Fruit fly (Drosophila melanogaster): ENCODE results near the gene CG33170.

CG33170 gene

dm6 chr3L:22847679-22848118, 16.7 kb upstream of the CG33170 start (continued):
- peak; percentile 94 for TF ChIP-seq ato (GFP tag; IDR thresholded peaks at IDR 0.05; ENCODE audit: partially characterized antibody)
- no peak for TF ChIP-seq grn (GFP tag; optimal IDR thresholded peaks at IDR 0.05)
- TF ChIP-seq tna (GFP tag; IDR thresholded peaks at IDR 0.05; ENCODE audit: partially characterized antibody) = peak; percentile 94
- TF ChIP-seq da (GFP tag; optimal IDR thresholded peaks at IDR 0.05) = no peak
- no peak for TF ChIP-seq chif (GFP tag; optimal IDR thresholded peaks at IDR 0.05)
- TF ChIP-seq nerfin-2 (GFP tag; IDR thresholded peaks at IDR 0.05; ENCODE audit: partially characterized antibody) = peak; percentile 94
- peak; percentile 22 for TF ChIP-seq exex (tag; optimal IDR thresholded peaks at IDR 0.05)
- no peak for TF ChIP-seq ab (GFP tag; optimal IDR thresholded peaks at IDR 0.05)
- TF ChIP-seq gce (GFP tag; IDR thresholded peaks at IDR 0.05) = peak; percentile 7; the same call in 1 of the 3 replicates
- TF ChIP-seq Hmx (GFP tag; optimal IDR thresholded peaks at IDR 0.05) = no peak
- TF ChIP-seq HHEX (GFP tag; optimal IDR thresholded peaks at IDR 0.05) = peak; percentile 31
- TF ChIP-seq Dll (GFP tag; IDR thresholded peaks at IDR 0.05; ENCODE audit: partially characterized antibody) = peak; percentile 69
- TF ChIP-seq chinmo (GFP tag; IDR thresholded peaks at IDR 0.05; ENCODE audit: partially characterized antibody) = peak; percentile 84; the same call in 2 of the 4 replicates
- peak; percentile 70; the same call in 2 of the 3 replicates for TF ChIP-seq CG34224 (GFP tag; IDR thresholded peaks at IDR 0.05; ENCODE audit: partially characterized antibody)
- peak; percentile 52; the same call in 2 of the 3 replicates for TF ChIP-seq Doc3 (GFP tag; IDR thresholded peaks at IDR 0.05; ENCODE audit: partially characterized antibody)
- no peak for TF ChIP-seq CG2129 (GFP tag; IDR thresholded peaks at IDR 0.05; ENCODE audit: partially characterized antibody)
- TF ChIP-seq CG2199 (GFP tag; IDR thresholded peaks at IDR 0.05) = peak; percentile 22; the same call in 1 of the 3 replicates
- TF ChIP-seq CG17328 (GFP tag; IDR thresholded peaks at IDR 0.05) = 0 out of 2 replicates have a peak, but pooled peaks have one; percentile 15
- no peak for TF ChIP-seq D (optimal IDR thresholded peaks at IDR 0.05)
- TF ChIP-seq D (GFP tag; optimal IDR thresholded peaks at IDR 0.05) = no peak
- TF ChIP-seq ftz-f1 (GFP tag; optimal IDR thresholded peaks at IDR 0.05) = peak; percentile 50
- TF ChIP-seq Gug (GFP tag; IDR thresholded peaks at IDR 0.05) = 0 out of 4 replicates have a peak, but pooled peaks have one; percentile 35
- peak; percentile 17 for TF ChIP-seq CG2712 (tag; optimal IDR thresholded peaks at IDR 0.05)
- TF ChIP-seq salm (tag; optimal IDR thresholded peaks at IDR 0.05) = no peak
- TF ChIP-seq unc-4 (GFP tag; IDR thresholded peaks at IDR 0.05; ENCODE audit: partially characterized antibody) = peak; percentile 60
- TF ChIP-seq gcm2 (GFP tag; optimal IDR thresholded peaks at IDR 0.05) = no peak
- no peak for TF ChIP-seq repo (GFP tag; optimal IDR thresholded peaks at IDR 0.05)
- TF ChIP-seq CG33557 (GFP tag; optimal IDR thresholded peaks at IDR 0.05) = no peak
- TF ChIP-seq crp (GFP tag; optimal IDR thresholded peaks at IDR 0.05) = no peak
- TF ChIP-seq CG7786 (GFP tag; optimal IDR thresholded peaks at IDR 0.05) = no peak
- TF ChIP-seq CG18262 (tag; optimal IDR thresholded peaks at IDR 0.05) = peak; percentile 4
- peak; percentile 36 for TF ChIP-seq CG12071 (GFP tag; optimal IDR thresholded peaks at IDR 0.05)
- no peak for TF ChIP-seq Hsf (GFP tag; optimal IDR thresholded peaks at IDR 0.05)
- TF ChIP-seq Bdp1 (GFP tag; optimal IDR thresholded peaks at IDR 0.05) = peak; percentile 99
- no peak for TF ChIP-seq run (tag; optimal IDR thresholded peaks at IDR 0.05)
- no peak for TF ChIP-seq hkb (optimal IDR thresholded peaks at IDR 0.05)
- peak; percentile 49 for TF ChIP-seq hkb (GFP tag; IDR thresholded peaks at IDR 0.05)
- no peak for TF ChIP-seq fu2 (GFP tag; optimal IDR thresholded peaks at IDR 0.05)
- no peak for TF ChIP-seq fru (optimal IDR thresholded peaks at IDR 0.05)
- TF ChIP-seq Ssrp (tag; optimal IDR thresholded peaks at IDR 0.05) = no peak
- TF ChIP-seq Bteb2 (GFP tag; optimal IDR thresholded peaks at IDR 0.05) = no peak
- peak; percentile 81 for TF ChIP-seq sna (GFP tag; IDR thresholded peaks at IDR 0.05; ENCODE audit: partially characterized antibody)
- TF ChIP-seq Fer1 (GFP tag; optimal IDR thresholded peaks at IDR 0.05) = no peak
- 0 out of 2 replicates have a peak, but pooled peaks have one; percentile 15 for TF ChIP-seq cas (GFP tag; IDR thresholded peaks at IDR 0.05)
- TF ChIP-seq ttk (GFP tag; IDR thresholded peaks at IDR 0.05) = peak; percentile 10; the same call in 1 of the 2 replicates
- TF ChIP-seq inv (GFP tag; IDR thresholded peaks at IDR 0.05; ENCODE audit: partially characterized antibody) = peak; percentile 58
- no peak for TF ChIP-seq prd (optimal IDR thresholded peaks at IDR 0.05)
- 0 out of 3 replicates have a peak, but pooled peaks have one; percentile 8 for TF ChIP-seq prd (GFP tag; IDR thresholded peaks at IDR 0.05)
- peak; percentile 8 for TF ChIP-seq CG13894 (tag; optimal IDR thresholded peaks at IDR 0.05)
- TF ChIP-seq jing (GFP tag; optimal IDR thresholded peaks at IDR 0.05) = no peak

All from whole organism, embryonic.